Fruit fly (Drosophila melanogaster) whole organism, embryonic: Measurements from ENCODE around the gene CG1703.
A peak's percentile ranks its signal among the peaks of the same experiment; 100 is the strongest.

Experiments used
- Bteb2 ChIP-seq: fragments of 200-800 bp; sonication (Bioruptor generic); optimal IDR thresholded peaks from 2 replicates; lab custom pipeline; 2016; ENCODE audit warnings: missing biosample characterization, missing genetic modification characterization
- C15 ChIP-seq: fragments of 200-800 bp; sonication (Bioruptor generic); IDR thresholded peaks from 3 replicates; pipeline ENCODE4 v1.3.6; 2022; ENCODE audit warnings: missing biosample characterization, missing genetic modification characterization
- CG10543 ChIP-seq: fragments of 200-800 bp; sonication (Bioruptor generic); optimal IDR thresholded peaks from 3 replicates; lab custom pipeline; 2017; ENCODE audit warnings: missing biosample characterization, mild to moderate bottlenecking, missing genetic modification characterization, moderate library complexity
- CG11560 ChIP-seq: fragments of 200-800 bp; sonication (Bioruptor generic); IDR thresholded peaks from 3 replicates; pipeline ENCODE4 v1.3.6; 2022; ENCODE audit warnings: missing biosample characterization, missing genetic modification characterization
- CG12236 ChIP-seq: fragments of 200-800 bp; sonication (Bioruptor generic); optimal IDR thresholded peaks from 2 replicates; lab custom pipeline; 2016; ENCODE audit warnings: missing biosample characterization, missing genetic modification characterization
- CG13424 ChIP-seq: fragments of 200-800 bp; sonication (Bioruptor generic); optimal IDR thresholded peaks from 2 replicates; lab custom pipeline; 2019; ENCODE audit warnings: missing biosample characterization, mild to moderate bottlenecking, missing genetic modification characterization, moderate library complexity
- CG1832 ChIP-seq: fragments of 200-800 bp; sonication (Bioruptor generic); optimal IDR thresholded peaks from 2 replicates; lab custom pipeline; 2017; ENCODE audit warnings: missing biosample characterization, mild to moderate bottlenecking, missing genetic modification characterization, inconsistent platforms
- CG18619 ChIP-seq: fragments of 200-800 bp; sonication (Bioruptor generic); optimal IDR thresholded peaks from 3 replicates; lab custom pipeline; 2017; ENCODE audit warnings: missing biosample characterization, mild to moderate bottlenecking, missing genetic modification characterization
- CG32532 ChIP-seq: fragments of 200-800 bp; sonication (Bioruptor generic); IDR thresholded peaks from 2 replicates; pipeline ENCODE4 v1.3.6; 2022; ENCODE audit warnings: missing biosample characterization, missing genetic modification characterization
- CG34376 ChIP-seq: fragments of 200-800 bp; sonication (Bioruptor generic); optimal IDR thresholded peaks from 2 replicates; lab custom pipeline; 2018; ENCODE audit warnings: missing biosample characterization, mild to moderate bottlenecking, missing genetic modification characterization
- CG8281 ChIP-seq: fragments of 200-800 bp; sonication (Bioruptor generic); optimal IDR thresholded peaks from 2 replicates; lab custom pipeline; 2018; ENCODE audit warnings: missing biosample characterization, mild to moderate bottlenecking, missing genetic modification characterization, moderate library complexity
- CG9215 ChIP-seq: fragments of 200-800 bp; sonication (Bioruptor generic); IDR thresholded peaks from 2 replicates; pipeline ENCODE4 v1.3.6; 2022; ENCODE audit warnings: missing biosample characterization, missing genetic modification characterization
- Dek ChIP-seq: fragments of 200-800 bp; sonication (Bioruptor generic); optimal IDR thresholded peaks from 3 replicates; lab custom pipeline; 2019; ENCODE audit warnings: missing biosample characterization, mild to moderate bottlenecking, missing genetic modification characterization, moderate library complexity
- GATAe ChIP-seq: fragments of 200-800 bp; sonication (Bioruptor generic); conservative IDR thresholded peaks from 2 replicates; pipeline ENCODE4 v1.3.6; 2022; ENCODE audit warnings: missing biosample characterization, missing genetic modification characterization
- HmgZ ChIP-seq: fragments of 200-800 bp; sonication (Bioruptor generic); optimal IDR thresholded peaks from 2 replicates; lab custom pipeline; 2018; ENCODE audit warnings: missing biosample characterization, mild to moderate bottlenecking, missing genetic modification characterization
- Kr ChIP-seq: fragments of 200-800 bp; sonication (Bioruptor generic); optimal IDR thresholded peaks from 2 replicates; lab custom pipeline; 2017; ENCODE audit warnings: missing biosample characterization, mild to moderate bottlenecking, missing genetic modification characterization
- Med ChIP-seq: fragments of 200-800 bp; sonication (Bioruptor generic); peaks from one replicate; lab custom pipeline; 2016; ENCODE audit warnings: missing biosample characterization, missing genetic modification characterization, mild to moderate bottlenecking, inconsistent platforms, moderate library complexity
- NFAT ChIP-seq: fragments of 200-800 bp; sonication (Bioruptor generic); IDR thresholded peaks from 2 replicates; pipeline ENCODE4 v1.3.6; 2022; ENCODE audit warnings: missing biosample characterization, missing genetic modification characterization
- Opbp ChIP-seq: fragments of 200-800 bp; sonication (Bioruptor generic); IDR thresholded peaks from 3 replicates; pipeline ENCODE4 v1.3.6; 2022; ENCODE audit warnings: missing biosample characterization, missing genetic modification characterization; ENCODE audit not compliant: partially characterized antibody
- Pdp1 ChIP-seq, 2 experiments: fragments of 200-800 bp; sonication (Bioruptor generic); optimal IDR thresholded peaks; 3 replicates each; lab custom pipeline; 2016; ENCODE audit warnings: missing biosample characterization in 2 of 2, missing genetic modification characterization in 2 of 2, mild to moderate bottlenecking in 1 of 2, moderate library complexity in 1 of 2
- Rfx ChIP-seq: fragments of 200-800 bp; sonication (Bioruptor generic); IDR thresholded peaks from 2 replicates; pipeline ENCODE4 v1.3.6; 2022; ENCODE audit warnings: missing biosample characterization, missing genetic modification characterization
- chinmo ChIP-seq: fragments of 200-800 bp; sonication (Bioruptor generic); IDR thresholded peaks from 4 replicates; pipeline ENCODE4 v1.3.6; 2022; ENCODE audit warnings: missing biosample characterization, missing genetic modification characterization; ENCODE audit not compliant: partially characterized antibody
- ci ChIP-seq: fragments of 200-800 bp; sonication (Bioruptor generic); IDR thresholded peaks from 3 replicates; pipeline ENCODE4 v1.3.6; 2022; ENCODE audit warnings: missing biosample characterization, missing genetic modification characterization
- crc ChIP-seq: fragments of 200-800 bp; sonication (Bioruptor generic); optimal IDR thresholded peaks from 2 replicates; lab custom pipeline; 2016; ENCODE audit warnings: missing biosample characterization, missing genetic modification characterization
- crol ChIP-seq: fragments of 200-800 bp; sonication (Bioruptor generic); IDR thresholded peaks from 2 replicates; pipeline ENCODE4 v1.3.6; 2022; ENCODE audit warnings: missing biosample characterization, missing genetic modification characterization
- cwo ChIP-seq: fragments of 200-800 bp; sonication (Bioruptor generic); optimal IDR thresholded peaks from 3 replicates; lab custom pipeline; 2017; ENCODE audit warnings: missing biosample characterization, missing genetic modification characterization, mild to moderate bottlenecking, moderate library complexity, missing genetic modification reagents
- exex ChIP-seq: fragments of 200-800 bp; sonication (Bioruptor generic); optimal IDR thresholded peaks from 4 replicates; lab custom pipeline; 2018; ENCODE audit warnings: missing biosample characterization, mild to moderate bottlenecking, missing genetic modification characterization, moderate library complexity
- eyg ChIP-seq: fragments of 200-800 bp; sonication (Bioruptor generic); optimal IDR thresholded peaks from 3 replicates; lab custom pipeline; 2016; ENCODE audit warnings: missing biosample characterization, missing genetic modification characterization
- ftz-f1 ChIP-seq: fragments of 200-800 bp; sonication (Bioruptor generic); optimal IDR thresholded peaks from 2 replicates; lab custom pipeline; 2016; ENCODE audit warnings: missing biosample characterization, missing genetic modification characterization
- gcm ChIP-seq: fragments of 200-800 bp; sonication (Bioruptor generic); optimal IDR thresholded peaks from 2 replicates; lab custom pipeline; 2019; ENCODE audit warnings: missing biosample characterization, mild to moderate bottlenecking, missing genetic modification characterization, moderate library complexity
- lab ChIP-seq: fragments of 200-800 bp; sonication (Bioruptor generic); optimal IDR thresholded peaks from 3 replicates; lab custom pipeline; 2017; ENCODE audit warnings: missing biosample characterization, missing genetic modification characterization, mild to moderate bottlenecking, moderate library complexity, missing genetic modification reagents
- mirr ChIP-seq: fragments of 200-800 bp; sonication (Bioruptor generic); optimal IDR thresholded peaks from 3 replicates; lab custom pipeline; 2018; ENCODE audit warnings: missing biosample characterization, mild to moderate bottlenecking, missing genetic modification characterization
- pzg ChIP-seq: fragments of 200-800 bp; sonication (Bioruptor generic); optimal IDR thresholded peaks from 3 replicates; lab custom pipeline; 2018; ENCODE audit warnings: missing biosample characterization, mild to moderate bottlenecking, missing genetic modification characterization, moderate library complexity
- row ChIP-seq: fragments of 200-800 bp; sonication (Bioruptor generic); IDR thresholded peaks from 3 replicates; pipeline ENCODE4 v1.3.6; 2022; ENCODE audit warnings: missing biosample characterization, missing genetic modification characterization
- scrt ChIP-seq: fragments of 200-800 bp; sonication (Bioruptor generic); optimal IDR thresholded peaks from 2 replicates; lab custom pipeline; 2018; ENCODE audit warnings: missing biosample characterization, mild to moderate bottlenecking, missing genetic modification characterization, moderate library complexity
- sd ChIP-seq: fragments of 200-800 bp; sonication (Bioruptor generic); optimal IDR thresholded peaks from 3 replicates; lab custom pipeline; 2018; ENCODE audit warnings: missing biosample characterization, mild to moderate bottlenecking, missing genetic modification characterization, moderate library complexity
- sens ChIP-seq: fragments of 200-800 bp; sonication (Bioruptor generic); peaks from one replicate; lab custom pipeline; 2016; ENCODE audit warnings: missing biosample characterization, missing genetic modification characterization
- sim ChIP-seq: fragments of 200-800 bp; sonication (Bioruptor generic); IDR thresholded peaks from 2 replicates; pipeline ENCODE4 v1.3.6; 2022; ENCODE audit warnings: missing biosample characterization, missing genetic modification characterization
- sr ChIP-seq: fragments of 200-800 bp; sonication (Bioruptor generic); IDR thresholded peaks from 3 replicates; pipeline ENCODE4 v1.3.6; 2022; ENCODE audit warnings: missing biosample characterization, missing genetic modification characterization
- sug ChIP-seq: fragments of 200-800 bp; optimal IDR thresholded peaks from 2 replicates; lab custom pipeline; 2019; ENCODE audit warnings: missing biosample characterization, mild to moderate bottlenecking, missing genetic modification characterization, moderate library complexity
- toy ChIP-seq: fragments of 200-800 bp; sonication (Bioruptor generic); IDR thresholded peaks from 2 replicates; pipeline ENCODE4 v1.3.6; 2022; ENCODE audit warnings: missing biosample characterization, missing genetic modification characterization
- usp ChIP-seq: fragments of >200 bp; optimal IDR thresholded peaks from 2 replicates; lab custom pipeline; 2017; ENCODE audit warnings: missing biosample characterization, missing genetic modification characterization

The CG1703 gene

dm6 chrX:11619617-11620016 is 7.9 kb downstream of the CG1703 start:
- TF ChIP-seq Kr (GFP tag; lab: Kevin White, UChicago) (no peak), CG12236 (GFP tag; lab: Kevin White, UChicago) (no peak), CG8281 (tag; lab: Kevin White, UChicago) (peak; percentile 35), Med (GFP tag; lab: Kevin White, UChicago) (peak; percentile 50), Dek (tag; lab: Kevin White, UChicago) (no peak), sens (GFP tag; lab: Kevin White, UChicago) (peak; percentile 66), exex (peak; percentile 31), Pdp1 (GFP tag; optimal IDR thresholded peaks at IDR 0.05; lab: Kevin White, UChicago) (peak in 1 of 2 experiments; percentile 81)

DNA sequence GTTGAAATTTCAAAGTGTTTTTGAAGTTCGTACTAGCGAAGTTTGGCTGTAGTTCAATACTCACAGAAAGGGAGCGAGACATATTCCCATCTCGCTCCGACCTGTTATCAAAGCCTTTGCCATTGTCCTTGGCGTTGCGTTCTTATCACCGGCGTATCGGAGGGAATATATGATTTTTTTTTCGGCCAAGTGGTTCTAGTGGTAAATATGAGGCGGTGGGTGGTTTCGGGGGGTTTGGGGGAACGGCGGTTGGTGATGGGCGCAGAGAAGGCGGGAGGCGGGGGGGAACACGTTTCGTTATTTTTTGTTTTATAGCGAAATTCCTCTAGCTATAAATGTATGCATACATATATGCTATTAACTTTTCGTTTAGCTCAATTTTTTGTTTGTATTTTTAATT is 8.8 kb downstream of the CG1703 start:
- 0 out of 2 replicates have a peak, but pooled peaks have one; percentile 11 for TF ChIP-seq CG32532
- TF ChIP-seq CG9215 (GFP tag; lab: Robert Waterston, UW): no peak
- peak; percentile 44 for TF ChIP-seq row (GFP tag; lab: Robert Waterston, UW)
- TF ChIP-seq toy (GFP tag; lab: Robert Waterston, UW): no peak
- TF ChIP-seq GATAe (GFP tag; lab: Robert Waterston, UW): peak; percentile 77
- TF ChIP-seq NFAT (GFP tag; lab: Robert Waterston, UW): peak; percentile 20; the same call in 1 of the 2 replicates
- TF ChIP-seq Med (GFP tag; lab: Kevin White, UChicago): peak; percentile 40
- TF ChIP-seq sim (GFP tag; lab: Robert Waterston, UW): no peak
- no peak for TF ChIP-seq CG18619 (GFP tag; lab: Kevin White, UChicago)
- peak; percentile 52 for TF ChIP-seq exex
- no peak for TF ChIP-seq ci (GFP tag; lab: Robert Waterston, UW)
- peak; percentile 35 for TF ChIP-seq CG10543 (GFP tag; lab: Kevin White, UChicago)
- no peak for TF ChIP-seq CG13424 (tag; lab: Kevin White, UChicago)
- peak; percentile 90 for TF ChIP-seq CG34376 (GFP tag; lab: Kevin White, UChicago)
- no peak for TF ChIP-seq crc (GFP tag; lab: Kevin White, UChicago)
- 0 out of 4 replicates have a peak, but pooled peaks have one; percentile 49 for TF ChIP-seq chinmo
- TF ChIP-seq C15 (GFP tag; lab: Robert Waterston, UW): no peak
- peak; percentile 88 for TF ChIP-seq sd (tag; lab: Kevin White, UChicago)
- no peak for TF ChIP-seq sr (GFP tag; lab: Robert Waterston, UW)
- TF ChIP-seq HmgZ: peak; percentile 20
- peak; percentile 50 for TF ChIP-seq sug (tag; lab: Kevin White, UChicago)
- peak; percentile 26 for TF ChIP-seq CG1832 (GFP tag; lab: Kevin White, UChicago)
- no peak for TF ChIP-seq usp (GFP tag; lab: Kevin White, UChicago)
- no peak for TF ChIP-seq gcm (GFP tag; lab: Kevin White, UChicago)
- no peak for TF ChIP-seq scrt
- no peak for TF ChIP-seq Opbp
- TF ChIP-seq lab (GFP tag; lab: Kevin White, UChicago): peak; percentile 17
- TF ChIP-seq pzg (GFP tag; lab: Kevin White, UChicago): peak; percentile 5
- peak; percentile 96 for TF ChIP-seq crol
- TF ChIP-seq ftz-f1 (GFP tag; lab: Kevin White, UChicago): peak; percentile 85
- TF ChIP-seq cwo (GFP tag; lab: Kevin White, UChicago): peak; percentile 73
- peak; percentile 66 for TF ChIP-seq mirr (GFP tag; lab: Kevin White, UChicago)
- TF ChIP-seq Rfx: peak; percentile 18; the same call in 1 of the 2 replicates
- no peak for TF ChIP-seq CG11560
- no peak for TF ChIP-seq Bteb2
- no peak for TF ChIP-seq eyg
